Worm (Caenorhabditis elegans) whole organism, mixed stage, embryonic: Measurements from ENCODE around the gene ntl-3.
"Not testable (repeated sequence)": the region's sequence is repeated elsewhere in the genome, so short reads cannot be mapped to it uniquely, and the experiment has no call there.

Experiments
- M03D4.4 ChIP-seq: sonication (generic microtip); optimal IDR thresholded peaks from 2 replicates; lab custom pipeline; 2017; ENCODE audit warnings: mild to moderate bottlenecking, missing genetic modification characterization, missing compliant biosample characterization
- bed-3 ChIP-seq: fragments of 200-800 bp; sonication (Bioruptor generic); optimal IDR thresholded peaks from 3 replicates; lab custom pipeline; 2018; ENCODE audit warnings: mild to moderate bottlenecking, missing genetic modification characterization, moderate library complexity, missing compliant biosample characterization
- blmp-1 ChIP-seq: fragments of 150-350 bp; optimal IDR thresholded peaks from 2 replicates; lab custom pipeline; 2014; ENCODE audit warnings: missing biosample characterization, missing genetic modification characterization
- ceh-39 ChIP-seq: fragments of 150-350 bp; optimal IDR thresholded peaks from 2 replicates; lab custom pipeline; 2014; ENCODE audit warnings: missing biosample characterization, missing genetic modification characterization
- ceh-43 ChIP-seq: fragments of 200-800 bp; sonication (Bioruptor generic); optimal IDR thresholded peaks from 2 replicates; lab custom pipeline; 2018; ENCODE audit warnings: mild to moderate bottlenecking, missing genetic modification characterization, moderate library complexity, missing compliant biosample characterization
- ceh-83 ChIP-seq: fragments of 200-800 bp; sonication (Bioruptor generic); optimal IDR thresholded peaks from 2 replicates; lab custom pipeline; 2018; ENCODE audit warnings: mild to moderate bottlenecking, missing genetic modification characterization, missing compliant biosample characterization
- drap-1 ChIP-seq: fragments of 200-800 bp; sonication (Bioruptor generic); optimal IDR thresholded peaks from 3 replicates; lab custom pipeline; 2018; ENCODE audit warnings: mild to moderate bottlenecking, missing genetic modification characterization, missing compliant biosample characterization
- flh-1 ChIP-seq: fragments of 200-800 bp; sonication (Bioruptor generic); optimal IDR thresholded peaks from 2 replicates; lab custom pipeline; 2018; ENCODE audit warnings: mild to moderate bottlenecking, missing genetic modification characterization, moderate library complexity, missing compliant biosample characterization
- hlh-1 ChIP-seq: fragments of 150-350 bp; optimal IDR thresholded peaks from 2 replicates; lab custom pipeline; 2014; ENCODE audit warnings: missing biosample characterization, missing genetic modification reagents, missing genetic modification characterization
- lin-13 ChIP-seq: fragments of 150-350 bp; optimal IDR thresholded peaks from 2 replicates; lab custom pipeline; 2014; ENCODE audit warnings: missing biosample characterization, missing genetic modification characterization
- lin-32 ChIP-seq: fragments of 200-800 bp; sonication (Bioruptor generic); optimal IDR thresholded peaks from 2 replicates; lab custom pipeline; 2018; ENCODE audit warnings: mild to moderate bottlenecking, missing genetic modification characterization, missing compliant biosample characterization
- lsy-2 ChIP-seq: fragments of 150-350 bp; optimal IDR thresholded peaks from 2 replicates; lab custom pipeline; 2014; ENCODE audit warnings: missing biosample characterization, missing genetic modification characterization
- nhr-12 ChIP-seq: fragments of 150-350 bp; optimal IDR thresholded peaks from 2 replicates; lab custom pipeline; 2014; ENCODE audit warnings: missing biosample characterization, missing genetic modification characterization
- nhr-2 ChIP-seq: fragments of 150-350 bp; optimal IDR thresholded peaks from 2 replicates; lab custom pipeline; 2014; ENCODE audit warnings: missing biosample characterization, missing genetic modification characterization
- nhr-237 ChIP-seq: fragments of 150-350 bp; optimal IDR thresholded peaks from 2 replicates; lab custom pipeline; 2014; ENCODE audit warnings: missing biosample characterization, missing genetic modification characterization
- nhr-28 ChIP-seq: fragments of 150-350 bp; optimal IDR thresholded peaks from 2 replicates; lab custom pipeline; 2014; ENCODE audit warnings: missing biosample characterization, missing genetic modification characterization
- nhr-76 ChIP-seq: sonication (generic microtip); optimal IDR thresholded peaks from 2 replicates; lab custom pipeline; 2017; ENCODE audit warnings: missing biosample characterization, missing genetic modification characterization
- pha-4 ChIP-seq: fragments of 150-350 bp; optimal IDR thresholded peaks from 2 replicates; lab custom pipeline; 2018; ENCODE audit warnings: missing biosample characterization, missing genetic modification reagents, missing genetic modification characterization
- sem-2 ChIP-seq: fragments of 200-800 bp; sonication (Bioruptor generic); optimal IDR thresholded peaks from 2 replicates; lab custom pipeline; 2018; ENCODE audit warnings: mild to moderate bottlenecking, missing genetic modification characterization, missing compliant biosample characterization
- sptf-1 ChIP-seq: sonication (generic microtip); optimal IDR thresholded peaks from 2 replicates; lab custom pipeline; 2017; ENCODE audit warnings: mild to moderate bottlenecking, missing genetic modification characterization, moderate library complexity, missing compliant biosample characterization
- tbx-8 ChIP-seq: fragments of 200-800 bp; sonication (Bioruptor generic); optimal IDR thresholded peaks from 2 replicates; lab custom pipeline; 2018; ENCODE audit warnings: mild to moderate bottlenecking, missing genetic modification characterization, moderate library complexity, missing compliant biosample characterization
- unc-120 ChIP-seq: sonication (generic microtip); optimal IDR thresholded peaks from 2 replicates; lab custom pipeline; 2017; ENCODE audit warnings: missing genetic modification characterization, missing compliant biosample characterization; ENCODE audit not compliant: poor library complexity, severe bottlenecking
- unc-62 ChIP-seq: fragments of 150-350 bp; optimal IDR thresholded peaks from 2 replicates; lab custom pipeline; 2014; ENCODE audit warnings: missing biosample characterization, missing genetic modification reagents, missing genetic modification characterization
- zip-8 ChIP-seq: fragments of 150-350 bp; optimal IDR thresholded peaks from 2 replicates; lab custom pipeline; 2014; ENCODE audit warnings: missing biosample characterization, missing genetic modification characterization
- ztf-11 ChIP-seq: fragments of 150-350 bp; optimal IDR thresholded peaks from 2 replicates; lab custom pipeline; 2014; ENCODE audit warnings: missing biosample characterization, missing genetic modification characterization

The ntl-3 gene

ce11 chrIII:11792295-11793256, 53.7 kb downstream of the ntl-3 start, which contains the start of gene C24H11.2:
TSS of gene C24H11.2 (minus strand) at chrIII:11792345.
- peak; percentile 11 for TF ChIP-seq drap-1 (GFP tag; lab: Kevin White, UChicago)
- TF ChIP-seq ceh-43 (GFP tag; lab: Kevin White, UChicago) = peak; percentile 27
- peak; percentile 35 for TF ChIP-seq bed-3
- TF ChIP-seq sptf-1 = peak; percentile 40
- peak; percentile 34 for TF ChIP-seq M03D4.4

DNA sequence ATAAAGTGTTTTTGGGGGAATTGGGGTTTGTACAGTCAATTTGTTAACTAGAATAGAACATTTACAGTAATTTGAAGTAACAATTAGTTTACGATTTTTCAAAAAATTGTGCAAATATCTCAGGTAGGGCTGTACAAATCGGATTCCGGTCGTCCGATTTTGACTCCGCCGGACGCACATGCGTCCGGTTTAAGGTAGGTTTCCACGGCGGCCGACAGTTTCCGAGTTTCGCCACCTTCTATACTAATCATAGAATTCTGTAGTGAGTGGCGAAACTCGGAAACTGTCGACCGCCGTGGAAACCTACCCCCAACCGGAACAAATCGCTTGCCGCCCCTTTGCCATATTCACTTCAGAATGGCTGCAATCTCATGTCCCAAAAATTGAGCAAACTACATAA, 56.8 kb downstream of the ntl-3 start:
- TF ChIP-seq nhr-2 (tag; lab: Kevin White, UChicago) (no peak), drap-1 (GFP tag; lab: Kevin White, UChicago) (no peak), zip-8 (tag; lab: Kevin White, UChicago) (no peak), ceh-43 (GFP tag; lab: Kevin White, UChicago) (no peak), unc-120 (no peak), ztf-11 (tag; lab: Kevin White, UChicago) (no peak), nhr-76 (tag; lab: Kevin White, UChicago) (no peak), lin-32 (no peak), M03D4.4 (no peak), blmp-1 (no peak), lsy-2 (no peak), unc-62 (GFP tag; lab: Kevin White, UChicago) (no peak), flh-1 (GFP tag; lab: Kevin White, UChicago) (no peak), nhr-237 (no peak), ceh-83 (GFP tag; lab: Kevin White, UChicago) (no peak), sem-2 (GFP tag; lab: Kevin White, UChicago) (no peak), bed-3 (no peak), lin-13 (tag; lab: Kevin White, UChicago) (no peak), hlh-1 (no peak)

DNA sequence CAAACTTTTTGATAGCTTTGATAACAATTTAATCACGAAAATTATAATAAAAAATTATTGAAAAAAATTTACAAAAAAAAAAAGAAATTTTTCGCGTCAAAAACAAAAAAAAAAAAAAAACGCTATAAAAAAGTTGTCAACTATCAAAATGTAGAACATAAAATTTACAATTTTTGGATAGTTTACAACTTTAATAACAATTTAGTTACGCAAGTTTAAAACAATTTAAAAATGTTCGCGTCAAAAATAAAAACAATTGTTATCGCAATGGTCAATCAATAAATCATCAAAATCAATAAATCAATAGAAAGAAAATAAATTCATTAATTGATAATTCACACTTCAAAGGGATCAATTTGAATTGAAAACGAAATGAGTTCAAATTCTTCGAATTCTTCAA, 58.9 kb downstream of the ntl-3 start, which contains the start of gene C24H11.1:
C24H11.1 (plus strand) TSS at position 301 of the 400 bp plus-strand sequence.
- not testable (repeated sequence) for TF ChIP-seq tbx-8; sptf-1; drap-1 (GFP tag; lab: Kevin White, UChicago)

DNA sequence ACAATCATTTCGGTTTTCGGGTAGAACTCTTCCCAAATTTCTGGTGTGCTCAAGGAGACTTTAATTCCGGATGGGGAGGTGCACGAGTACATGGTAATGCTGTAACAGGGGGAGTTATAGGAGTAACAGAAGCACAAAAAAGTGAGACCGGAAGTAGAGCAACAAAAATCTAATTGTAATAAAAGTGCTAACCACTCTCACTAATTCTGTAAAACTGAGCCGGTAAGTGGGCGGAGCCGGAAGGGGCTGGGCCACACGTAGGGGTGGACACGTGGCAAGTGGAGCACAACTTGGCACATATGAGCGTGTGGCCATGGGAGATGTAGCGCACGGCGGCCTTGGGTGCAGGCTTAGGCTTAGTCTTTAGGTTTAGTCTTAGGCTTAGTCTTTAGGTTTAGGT, 60.3 kb downstream of the ntl-3 start, which contains the start of gene tbx-38:
tbx-38 (minus strand) TSS at position 101 of the 400 bp plus-strand sequence.
- TF ChIP-seq ceh-39 (tag; lab: Kevin White, UChicago) (no peak), nhr-2 (tag; lab: Kevin White, UChicago) (no peak), nhr-28 (tag; lab: Kevin White, UChicago) (no peak), nhr-12 (tag; lab: Kevin White, UChicago) (no peak)
- TF ChIP-seq, all 35 proteins: peak for 0

ce11 chrIII:11781800-11782199, 64.5 kb downstream of the ntl-3 start, which contains the start of gene srd-74:
TSS of gene srd-74 (plus strand) at chrIII:11782100.
- TF ChIP-seq unc-62 (GFP tag; lab: Kevin White, UChicago) (no peak), nhr-237 (no peak), bed-3 (no peak), pha-4 (tag; lab: Kevin White, UChicago) (no peak), unc-120 (no peak), M03D4.4 (no peak), sem-2 (GFP tag; lab: Kevin White, UChicago) (no peak), nhr-2 (tag; lab: Kevin White, UChicago) (no peak), drap-1 (GFP tag; lab: Kevin White, UChicago) (no peak)
